Worm (Caenorhabditis elegans) whole organism, L4/young adult: ENCODE measurements around the gene H04M03.3.

Experiments
- W03F9.2 ChIP-seq: fragments of 150-350 bp; optimal IDR thresholded peaks from 2 replicates; lab custom pipeline; 2014; ENCODE audit warnings: missing biosample characterization, missing genetic modification characterization
- dao-5 ChIP-seq: sonication (generic microtip); optimal IDR thresholded peaks from 2 replicates; lab custom pipeline; 2016; ENCODE audit warnings: missing genotype, missing genetic modification characterization, moderate library complexity, missing compliant biosample characterization
- him-1 ChIP-seq: sonication (generic microtip); optimal IDR thresholded peaks from 2 replicates; lab custom pipeline; 2016; ENCODE audit warnings: missing genotype, missing genetic modification reagents, missing genetic modification characterization, missing compliant biosample characterization

DNA sequence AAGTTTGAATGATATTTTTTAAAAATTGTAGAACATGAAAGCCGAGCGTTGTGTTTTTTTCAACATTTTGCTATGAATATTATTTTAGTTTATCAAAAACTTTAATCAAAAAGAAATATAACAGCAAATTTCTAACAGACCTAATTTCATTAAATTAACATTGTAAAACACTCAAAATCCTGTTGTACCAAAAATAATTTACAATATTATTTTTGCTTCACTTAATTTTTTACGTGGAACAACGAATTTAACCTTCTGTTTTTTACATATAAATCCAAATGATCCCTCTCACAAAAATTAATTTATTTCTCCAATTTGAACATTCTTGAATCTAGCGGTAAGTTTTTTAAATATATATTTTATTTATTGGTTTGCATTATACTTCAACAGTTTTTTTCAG is 42.7 kb downstream of the H04M03.3 start, which contains the start of gene H32C10.1:
- TF ChIP-seq him-1 = no peak
- no peak for TF ChIP-seq W03F9.2
- TF ChIP-seq dao-5 (tag; lab: Kevin White, UChicago) = no peak
